Fruit fly (Drosophila melanogaster): ENCODE measurements around the gene Polr2C.
A peak's percentile ranks its signal among the peaks of the same experiment; 100 is the strongest.

The Polr2C gene

DNA sequence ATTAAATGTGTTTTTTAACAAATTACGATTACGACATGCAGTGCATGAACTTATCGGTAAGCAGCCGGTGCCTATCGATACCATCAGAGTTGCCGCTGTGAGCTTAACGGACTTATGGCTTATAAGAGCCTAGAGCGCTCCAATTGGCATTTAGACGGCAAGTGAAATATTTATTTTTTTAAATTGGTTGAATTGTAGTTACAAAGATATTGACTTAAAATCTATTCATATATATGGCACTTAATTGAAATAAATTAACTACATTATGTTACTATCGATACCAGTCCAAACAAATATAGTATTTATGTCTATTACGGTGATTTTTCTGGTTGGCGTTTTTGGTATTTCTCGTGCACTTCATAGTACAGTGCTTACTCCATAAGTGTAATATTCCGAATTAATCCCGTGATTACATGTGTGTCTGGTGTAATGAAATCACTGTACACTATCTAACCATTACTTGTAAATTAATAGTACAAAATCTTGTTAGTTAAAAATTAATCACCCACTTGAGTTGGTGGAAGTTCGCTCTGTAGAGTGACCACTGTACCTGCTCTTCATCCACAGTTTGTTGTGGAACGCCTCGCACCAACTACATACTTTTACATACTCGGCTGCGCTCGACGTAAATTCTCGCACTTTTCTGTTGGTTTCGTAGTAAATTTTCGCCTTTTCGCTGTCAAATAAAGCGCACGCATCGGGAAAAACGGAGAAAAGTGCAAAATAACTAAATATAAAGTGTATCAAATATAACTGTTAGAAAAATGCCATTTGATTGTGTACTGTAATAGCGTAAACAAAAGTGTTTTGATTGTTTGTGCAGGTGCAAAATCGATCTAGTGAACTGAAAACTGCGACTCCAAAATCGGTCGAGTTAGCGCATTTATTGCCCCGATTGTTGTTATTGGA is 2.1 kb downstream of the Polr2C start, which contains the start of the genes mRpS23 and CenG1A (continued):
- TF ChIP-seq MBD-R2 (GFP tag; IDR thresholded peaks at IDR 0.05) (peak; percentile 100), Doc3 (GFP tag; IDR thresholded peaks at IDR 0.05; ENCODE audit: partially characterized antibody) (peak; percentile 84), CG6791 (GFP tag; IDR thresholded peaks at IDR 0.05; ENCODE audit: partially characterized antibody) (peak; percentile 74), otp (GFP tag; IDR thresholded peaks at IDR 0.05) (peak; percentile 100), BEAF-32 (GFP tag; optimal IDR thresholded peaks at IDR 0.05) (peak; percentile 92), unc-4 (GFP tag; IDR thresholded peaks at IDR 0.05; ENCODE audit: partially characterized antibody) (peak; percentile 82), CG14014 (GFP tag; IDR thresholded peaks at IDR 0.05) (peak; percentile 100), CG7745 (tag; optimal IDR thresholded peaks at IDR 0.05) (peak; percentile 97), CG8388 (GFP tag; optimal IDR thresholded peaks at IDR 0.05) (peak; percentile 100), en (GFP tag; optimal IDR thresholded peaks at IDR 0.05) (peak; percentile 100), Ets65A (GFP tag) (peak; percentile 100), CG13894 (tag; optimal IDR thresholded peaks at IDR 0.05) (peak; percentile 99), lov (optimal IDR thresholded peaks at IDR 0.05) (no peak), lov (GFP tag; IDR thresholded peaks at IDR 0.05) (peak; percentile 100), CG42726 (GFP tag; IDR thresholded peaks at IDR 0.05; ENCODE audit: partially characterized antibody) (peak; percentile 64), hbn (GFP tag; IDR thresholded peaks at IDR 0.05; ENCODE audit: partially characterized antibody) (peak; percentile 79), Blimp-1 (GFP tag; optimal IDR thresholded peaks at IDR 0.05) (peak; percentile 99), NK7.1 (GFP tag; optimal IDR thresholded peaks at IDR 0.05) (peak; percentile 99), Tbp (GFP tag; optimal IDR thresholded peaks at IDR 0.05) (no peak), Sry-β (GFP tag; optimal IDR thresholded peaks at IDR 0.05) (peak; percentile 83), kah (GFP tag; optimal IDR thresholded peaks at IDR 0.05) (peak; percentile 99), hb (GFP tag; IDR thresholded peaks at IDR 0.05; ENCODE audit: partially characterized antibody) (peak; percentile 83), CG9817 (tag; optimal IDR thresholded peaks at IDR 0.05) (peak; percentile 100), corto (GFP tag; optimal IDR thresholded peaks at IDR 0.05) (no peak), CG2199 (GFP tag; IDR thresholded peaks at IDR 0.05) (peak; percentile 100), pita (GFP tag; optimal IDR thresholded peaks at IDR 0.05) (no peak), Usf (GFP tag; optimal IDR thresholded peaks at IDR 0.05) (peak; percentile 99), Oaz (GFP tag; IDR thresholded peaks at IDR 0.05) (peak; percentile 100), CG5953 (GFP tag; IDR thresholded peaks at IDR 0.05) (peak; percentile 100), yki (optimal IDR thresholded peaks at IDR 0.05) (peak; percentile 10), CG11093 (GFP tag; IDR thresholded peaks at IDR 0.05) (peak; percentile 100), vnd (GFP tag; IDR thresholded peaks at IDR 0.05; ENCODE audit: partially characterized antibody) (peak; percentile 85), Bdp1 (GFP tag; optimal IDR thresholded peaks at IDR 0.05) (peak; percentile 96), gcm2 (GFP tag; optimal IDR thresholded peaks at IDR 0.05) (peak; percentile 99), Fer1 (GFP tag; optimal IDR thresholded peaks at IDR 0.05) (peak; percentile 100), CG18476 (GFP tag; optimal IDR thresholded peaks at IDR 0.05) (peak; percentile 99), CG17361 (GFP tag; IDR thresholded peaks at IDR 0.05) (peak; percentile 99), CG12769 (tag; optimal IDR thresholded peaks at IDR 0.05) (peak; percentile 100), CG12942 (GFP tag; optimal IDR thresholded peaks at IDR 0.05) (peak; percentile 100), CG30403 (GFP tag; optimal IDR thresholded peaks at IDR 0.05) (peak; percentile 100), Ets97D (GFP tag; optimal IDR thresholded peaks at IDR 0.05) (peak; percentile 97), Gug (GFP tag; IDR thresholded peaks at IDR 0.05) (peak; percentile 100), phol (tag; optimal IDR thresholded peaks at IDR 0.05) (peak; percentile 99), pan (optimal IDR thresholded peaks at IDR 0.05) (no peak), pan (GFP tag; optimal IDR thresholded peaks at IDR 0.05 in 1 of 2, IDR thresholded peaks at IDR 0.05 in 1 of 2) (peak in 1 of 2 experiments; percentile 100), CG8281 (tag; optimal IDR thresholded peaks at IDR 0.05) (peak; percentile 96), CG18599 (GFP tag; optimal IDR thresholded peaks at IDR 0.05) (peak; percentile 100), dimm (GFP tag; IDR thresholded peaks at IDR 0.05) (peak; percentile 99), gt (GFP tag; IDR thresholded peaks at IDR 0.05) (peak; percentile 99)

Measured in whole organism, embryonic.